Worm (Caenorhabditis elegans) whole organism, young adult: ENCODE measurements around the gene CD4.8.

Experiments
- B0019.2 ChIP-seq: fragments of 200-800 bp; sonication (Bioruptor generic); conservative IDR thresholded peaks from 2 replicates; pipeline ENCODE4 v1.3.6; 2022; ENCODE audit warnings: missing genetic modification reagents, missing genetic modification characterization, missing compliant biosample characterization
- B0261.1 ChIP-seq: sonication (generic microtip); optimal IDR thresholded peaks from 2 replicates; lab custom pipeline; 2016; ENCODE audit warnings: mild to moderate bottlenecking, missing genetic modification characterization, moderate library complexity, missing compliant biosample characterization
- B0336.3 ChIP-seq: fragments of 200-800 bp; sonication (Bioruptor generic); IDR thresholded peaks from 2 replicates; pipeline ENCODE4 v1.3.6; 2022; ENCODE audit warnings: missing genetic modification characterization, missing compliant biosample characterization
- C06A6.2 ChIP-seq: fragments of 200-800 bp; sonication (Bioruptor generic); conservative IDR thresholded peaks from 2 replicates; pipeline ENCODE4 v1.3.6; 2022; ENCODE audit warnings: missing genetic modification characterization, missing compliant biosample characterization
- F10E7.11 ChIP-seq: sonication (generic microtip); optimal IDR thresholded peaks from 2 replicates; lab custom pipeline; 2017; ENCODE audit warnings: mild to moderate bottlenecking, missing genetic modification characterization, moderate library complexity, missing compliant biosample characterization
- F22D6.2 ChIP-seq: sonication (generic microtip); optimal IDR thresholded peaks from 2 replicates; lab custom pipeline; 2016; ENCODE audit warnings: mild to moderate bottlenecking, missing genetic modification characterization, missing compliant biosample characterization
- F23B12.7 ChIP-seq: sonication (generic microtip); optimal IDR thresholded peaks from 2 replicates; lab custom pipeline; 2017; ENCODE audit warnings: missing genetic modification characterization, mild to moderate bottlenecking, missing compliant biosample characterization, antibody characterized with exemption, moderate library complexity; ENCODE audit not compliant: insufficient read depth
- F33H1.4 ChIP-seq: fragments of 200-800 bp; sonication (Bioruptor generic); IDR thresholded peaks from 2 replicates; pipeline ENCODE4 v1.3.6; 2022; ENCODE audit warnings: missing genetic modification reagents, missing genetic modification characterization, missing compliant biosample characterization
- F37B4.10 ChIP-seq: fragments of 200-800 bp; sonication (Bioruptor generic); IDR thresholded peaks from 2 replicates; pipeline ENCODE4 v1.3.6; 2022; ENCODE audit warnings: missing genetic modification characterization, missing compliant biosample characterization
- F39B2.1 ChIP-seq: fragments of 200-800 bp; sonication (Bioruptor generic); IDR thresholded peaks from 2 replicates; pipeline ENCODE4 v1.3.6; 2022; ENCODE audit warnings: missing genetic modification reagents, missing genetic modification characterization, missing compliant biosample characterization
- F49E8.2 ChIP-seq: sonication (generic microtip); optimal IDR thresholded peaks from 3 replicates; lab custom pipeline; 2017; ENCODE audit warnings: missing genetic modification characterization, mild to moderate bottlenecking, missing compliant biosample characterization, antibody characterized with exemption, moderate library complexity; ENCODE audit not compliant: insufficient read depth
- F55B11.4 ChIP-seq: sonication (generic microtip); optimal IDR thresholded peaks from 2 replicates; lab custom pipeline; 2016; ENCODE audit warnings: missing compliant biosample characterization, missing genetic modification characterization, borderline replicate concordance; ENCODE audit not compliant: insufficient read depth
- K11D2.4 ChIP-seq: fragments of 200-800 bp; sonication (Bioruptor generic); IDR thresholded peaks from 2 replicates; pipeline ENCODE4 v1.3.6; 2022; ENCODE audit warnings: missing genetic modification reagents, missing genetic modification characterization, missing compliant biosample characterization
- K12H6.12 ChIP-seq: fragments of 200-800 bp; sonication (Bioruptor generic); optimal IDR thresholded peaks from 2 replicates; lab custom pipeline; 2018; ENCODE audit warnings: mild to moderate bottlenecking, missing genetic modification characterization, missing compliant biosample characterization
- T07F8.4 ChIP-seq: sonication (generic microtip); optimal IDR thresholded peaks from 2 replicates; lab custom pipeline; 2016; ENCODE audit warnings: mild to moderate bottlenecking, missing genetic modification characterization, moderate library complexity, missing compliant biosample characterization
- Y53G8AR.9 ChIP-seq: fragments of 200-800 bp; sonication (Bioruptor generic); conservative IDR thresholded peaks from 2 replicates; pipeline ENCODE4 v1.3.6; 2022; ENCODE audit warnings: missing genetic modification reagents, missing genetic modification characterization, missing compliant biosample characterization
- Y95B8A.8 ChIP-seq: fragments of 200-800 bp; sonication (Bioruptor generic); IDR thresholded peaks from 2 replicates; pipeline ENCODE4 v1.3.6; 2022; ENCODE audit warnings: missing genetic modification reagents, missing genetic modification characterization, missing compliant biosample characterization
- ZK185.1 ChIP-seq: sonication (generic microtip); optimal IDR thresholded peaks from 2 replicates; lab custom pipeline; 2016; ENCODE audit warnings: mild to moderate bottlenecking, missing genetic modification characterization, missing compliant biosample characterization; ENCODE audit not compliant: poor library complexity, severe bottlenecking
- akir-1 ChIP-seq: fragments of 200-800 bp; sonication (Bioruptor generic); optimal IDR thresholded peaks from 2 replicates; lab custom pipeline; 2018; ENCODE audit warnings: mild to moderate bottlenecking, missing genetic modification characterization, moderate library complexity, missing compliant biosample characterization
- ama-1 ChIP-seq, 3 experiments: fragments of 150-350 bp in 1 of 3; sonication (generic microtip) in 2 of 3; optimal IDR thresholded peaks; 2 replicates each; lab custom pipeline; 2014 to 2018; ENCODE audit warnings: missing biosample characterization in 2 of 3, missing genetic modification characterization in 2 of 3, missing genetic modification reagents in 2 of 3
- athp-1 ChIP-seq: sonication (generic microtip); optimal IDR thresholded peaks from 2 replicates; lab custom pipeline; 2017; ENCODE audit warnings: mild to moderate bottlenecking, missing genetic modification characterization, missing compliant biosample characterization
- attf-5 ChIP-seq: fragments of 200-800 bp; sonication (Bioruptor generic); optimal IDR thresholded peaks from 2 replicates; lab custom pipeline; 2018; ENCODE audit warnings: mild to moderate bottlenecking, missing genetic modification characterization, missing compliant biosample characterization
- attf-6 ChIP-seq: fragments of 200-800 bp; sonication (Bioruptor generic); IDR thresholded peaks from 2 replicates; pipeline ENCODE4 v1.3.6; 2022; ENCODE audit warnings: missing genetic modification reagents, missing genetic modification characterization, missing compliant biosample characterization
- bed-1 ChIP-seq: fragments of 200-800 bp; sonication (Bioruptor generic); IDR thresholded peaks from 2 replicates; pipeline ENCODE4 v1.3.6; 2022; ENCODE audit warnings: missing genetic modification reagents, missing genetic modification characterization, missing compliant biosample characterization
- cebp-2 ChIP-seq: fragments of 200-800 bp; sonication (Bioruptor generic); IDR thresholded peaks from 2 replicates; pipeline ENCODE4 v1.3.6; 2022; ENCODE audit warnings: missing genetic modification characterization, missing compliant biosample characterization
- ceh-27 ChIP-seq: fragments of 200-800 bp; sonication (Bioruptor generic); optimal IDR thresholded peaks from 2 replicates; lab custom pipeline; 2018; ENCODE audit warnings: mild to moderate bottlenecking, missing genetic modification characterization, moderate library complexity, missing compliant biosample characterization
- ceh-58 ChIP-seq: fragments of 200-800 bp; sonication (Bioruptor generic); IDR thresholded peaks from 2 replicates; pipeline ENCODE4 v1.3.6; 2022; ENCODE audit warnings: missing genetic modification characterization, missing compliant biosample characterization
- ceh-79 ChIP-seq: sonication (generic microtip); optimal IDR thresholded peaks from 2 replicates; lab custom pipeline; 2017; ENCODE audit warnings: mild to moderate bottlenecking, missing genetic modification characterization, missing compliant biosample characterization
- ceh-91 ChIP-seq: fragments of 200-800 bp; sonication (Bioruptor generic); IDR thresholded peaks from 2 replicates; pipeline ENCODE4 v1.3.6; 2022; ENCODE audit warnings: missing genetic modification reagents, missing genetic modification characterization, missing compliant biosample characterization
- die-1 ChIP-seq: sonication (generic microtip); optimal IDR thresholded peaks from 2 replicates; lab custom pipeline; 2016; ENCODE audit warnings: missing genotype, mild to moderate bottlenecking, missing genetic modification characterization, missing compliant biosample characterization
- dpl-1 ChIP-seq: fragments of 150-350 bp; optimal IDR thresholded peaks from 2 replicates; lab custom pipeline; 2014; ENCODE audit warnings: missing biosample characterization, missing genetic modification reagents, missing genetic modification characterization
- efl-1 ChIP-seq: fragments of 150-350 bp; optimal IDR thresholded peaks from 2 replicates; lab custom pipeline; 2014; ENCODE audit warnings: missing biosample characterization, missing genetic modification reagents, missing genetic modification characterization
- ekl-4 ChIP-seq: fragments of 200-800 bp; sonication (Bioruptor generic); IDR thresholded peaks from 2 replicates; pipeline ENCODE4 v1.3.6; 2022; ENCODE audit warnings: missing genetic modification reagents, missing genetic modification characterization, missing compliant biosample characterization
- gei-17 ChIP-seq: fragments of 200-800 bp; sonication (Bioruptor generic); optimal IDR thresholded peaks from 2 replicates; lab custom pipeline; 2018; ENCODE audit warnings: mild to moderate bottlenecking, missing genetic modification characterization, missing compliant biosample characterization
- lin-26 ChIP-seq: fragments of 200-800 bp; sonication (Bioruptor generic); IDR thresholded peaks from 2 replicates; pipeline ENCODE4 v1.3.6; 2022; ENCODE audit warnings: missing genetic modification reagents, missing genetic modification characterization, missing compliant biosample characterization
- lin-54 ChIP-seq: fragments of 200-800 bp; sonication (Bioruptor generic); optimal IDR thresholded peaks from 2 replicates; lab custom pipeline; 2018; ENCODE audit warnings: mild to moderate bottlenecking, missing genetic modification characterization, missing compliant biosample characterization
- lsl-1 ChIP-seq: fragments of 200-800 bp; sonication (Bioruptor generic); optimal IDR thresholded peaks from 2 replicates; lab custom pipeline; 2018; ENCODE audit warnings: mild to moderate bottlenecking, missing genetic modification characterization, moderate library complexity, missing compliant biosample characterization
- madf-10 ChIP-seq: sonication (generic microtip); optimal IDR thresholded peaks from 2 replicates; lab custom pipeline; 2016; ENCODE audit warnings: mild to moderate bottlenecking, missing genetic modification characterization, missing compliant biosample characterization
- mcd-1 ChIP-seq: fragments of 200-800 bp; sonication (Bioruptor generic); IDR thresholded peaks from 2 replicates; pipeline ENCODE4 v1.3.6; 2022; ENCODE audit warnings: missing genetic modification reagents, missing genetic modification characterization, missing compliant biosample characterization
- mes-4 ChIP-seq: sonication (generic microtip); optimal IDR thresholded peaks from 2 replicates; lab custom pipeline; 2016; ENCODE audit warnings: missing genotype, missing genetic modification characterization, missing compliant biosample characterization
- nfya-1 ChIP-seq: sonication (generic microtip); optimal IDR thresholded peaks from 2 replicates; lab custom pipeline; 2017; ENCODE audit warnings: antibody characterized with exemption, missing compliant biosample characterization, missing genetic modification characterization, borderline replicate concordance; ENCODE audit not compliant: insufficient read depth
- nhr-80 ChIP-seq: sonication (generic microtip); optimal IDR thresholded peaks from 2 replicates; lab custom pipeline; 2016; ENCODE audit warnings: missing genetic modification characterization, missing compliant biosample characterization
- pha-4 ChIP-seq: fragments of 150-350 bp; sonication (generic microtip); optimal IDR thresholded peaks from 2 replicates; lab custom pipeline; 2014; ENCODE audit warnings: missing biosample characterization, missing genetic modification reagents, missing genetic modification characterization
- rec-8 ChIP-seq, 2 experiments: sonication (generic microtip); optimal IDR thresholded peaks; 2 replicates each; lab custom pipeline; 2016; ENCODE audit warnings: mild to moderate bottlenecking in 2 of 2, missing genetic modification characterization in 2 of 2, missing genetic modification reagents in 2 of 2, missing genotype in 2 of 2, missing biosample characterization in 1 of 2, missing compliant biosample characterization in 1 of 2, moderate library complexity in 1 of 2
- rpc-1 ChIP-seq, 2 experiments: fragments of 150-350 bp in 1 of 2; sonication (generic microtip) in 1 of 2; optimal IDR thresholded peaks; 2 replicates each; lab custom pipeline; 2014 to 2018; ENCODE audit warnings: missing biosample characterization in 1 of 2, missing genetic modification characterization in 1 of 2, missing genetic modification reagents in 1 of 2, missing genotype in 1 of 2
- snpc-1.1 ChIP-seq: sonication (generic microtip); optimal IDR thresholded peaks from 2 replicates; lab custom pipeline; 2017; ENCODE audit warnings: missing genetic modification characterization, mild to moderate bottlenecking, missing compliant biosample characterization, antibody characterized with exemption, moderate library complexity, missing genotype, missing genetic modification reagents; ENCODE audit not compliant: insufficient read depth
- snpc-3.4 ChIP-seq: sonication (generic microtip); optimal IDR thresholded peaks from 2 replicates; lab custom pipeline; 2017; ENCODE audit warnings: missing genetic modification characterization, mild to moderate bottlenecking, missing compliant biosample characterization, antibody characterized with exemption, moderate library complexity, missing genotype, missing genetic modification reagents
- sptf-2 ChIP-seq: fragments of 200-800 bp; sonication (Bioruptor generic); optimal IDR thresholded peaks from 2 replicates; lab custom pipeline; 2018; ENCODE audit warnings: mild to moderate bottlenecking, missing genetic modification characterization, missing compliant biosample characterization

CD4.8 gene

ce11 chrV:5619372-5619771 lies 18.2 kb upstream of the CD4.8 start:
- TF ChIP-seq nfya-1 (tag; lab: Kevin White, UChicago) (no peak), mes-4 (no peak), ZK185.1 (tag; lab: Kevin White, UChicago) (no peak), madf-10 (no peak), ceh-27 (GFP tag; lab: Kevin White, UChicago) (no peak), lin-54 (GFP tag; lab: Kevin White, UChicago) (peak; percentile 58), mcd-1 (GFP tag; lab: Robert Waterston, UW) (peak; percentile 86), F37B4.10 (GFP tag; lab: Robert Waterston, UW) (no peak), B0336.3 (no peak), die-1 (tag; lab: Kevin White, UChicago) (no peak), cebp-2 (GFP tag; lab: Robert Waterston, UW) (no peak), F10E7.11 (no peak), Y95B8A.8 (no peak), gei-17 (GFP tag; lab: Kevin White, UChicago) (no peak), akir-1 (GFP tag; lab: Kevin White, UChicago) (no peak), bed-1 (no peak), F22D6.2 (tag; lab: Kevin White, UChicago) (no peak), ceh-79 (tag; lab: Kevin White, UChicago) (no peak), Y53G8AR.9 (GFP tag; lab: Robert Waterston, UW) (no peak), ekl-4 (GFP tag; lab: Robert Waterston, UW) (no peak), B0261.1 (tag; lab: Kevin White, UChicago) (no peak), lin-26 (GFP tag; lab: Robert Waterston, UW) (no peak), rec-8 (tag; optimal IDR thresholded peaks at IDR 0.05; lab: Kevin White, UChicago) (no peak), K11D2.4 (no peak), snpc-3.4 (tag; lab: Kevin White, UChicago) (no peak), efl-1 (GFP tag; lab: Kevin White, UChicago) (peak; percentile 47), F49E8.2 (tag; lab: Kevin White, UChicago) (no peak), F23B12.7 (tag; lab: Kevin White, UChicago) (no peak), pha-4 (tag; lab: Kevin White, UChicago) (no peak), attf-5 (GFP tag; lab: Kevin White, UChicago) (no peak), F39B2.1 (GFP tag; lab: Robert Waterston, UW) (no peak), rpc-1 (optimal IDR thresholded peaks at IDR 0.05; lab: Kevin White, UChicago) (no peak), rpc-1 (tag; optimal IDR thresholded peaks at IDR 0.05; lab: Kevin White, UChicago) (no peak), C06A6.2 (no peak), attf-6 (GFP tag; lab: Robert Waterston, UW) (no peak), F55B11.4 (tag; lab: Kevin White, UChicago) (no peak), T07F8.4 (tag; lab: Kevin White, UChicago) (no peak), sptf-2 (GFP tag; lab: Kevin White, UChicago) (no peak), snpc-1.1 (tag; lab: Kevin White, UChicago) (no peak), dpl-1 (no peak), athp-1 (no peak), ama-1 (optimal IDR thresholded peaks at IDR 0.05; lab: Kevin White, UChicago) (no peak), ama-1 (GFP tag; optimal IDR thresholded peaks at IDR 0.05; lab: Kevin White, UChicago) (no peak), nhr-80 (tag; lab: Kevin White, UChicago) (no peak), lsl-1 (GFP tag; lab: Kevin White, UChicago) (peak; percentile 89), ceh-58 (GFP tag; lab: Robert Waterston, UW) (no peak), F33H1.4 (GFP tag; lab: Robert Waterston, UW) (peak; percentile 58; the same call in 1 of the 2 replicates), ceh-91 (GFP tag; lab: Robert Waterston, UW) (peak; percentile 72), B0019.2 (GFP tag; lab: Robert Waterston, UW) (no peak), K12H6.12 (tag; lab: Kevin White, UChicago) (no peak)
